Worm (Caenorhabditis elegans): ENCODE measurements around the gene T02G5.3.

DNA sequence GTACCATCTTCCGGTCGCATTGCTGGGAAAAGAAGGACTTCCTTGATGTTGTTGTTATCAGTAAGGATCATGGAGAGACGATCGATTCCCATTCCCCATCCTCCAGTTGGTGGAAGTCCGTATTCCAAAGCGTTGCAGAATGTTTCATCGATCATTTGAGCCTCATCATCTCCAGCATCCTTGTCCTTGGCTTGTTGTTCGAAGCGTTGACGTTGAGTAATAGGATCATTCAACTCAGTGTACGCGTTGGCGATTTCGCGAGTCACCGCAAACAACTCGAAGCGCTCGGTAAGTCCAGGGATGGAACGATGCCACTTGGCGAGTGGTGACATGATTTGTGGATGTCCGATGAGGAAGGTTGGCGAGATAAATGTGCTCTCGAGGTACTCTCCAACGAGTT is 22.8 kb upstream of the T02G5.3 start:
- no peak for TF ChIP-seq unc-39 (tag; optimal IDR thresholded peaks at IDR 0.05)
- no peak for TF ChIP-seq ama-1 (optimal IDR thresholded peaks at IDR 0.05)
- no peak for TF ChIP-seq fkh-2 (tag; optimal IDR thresholded peaks at IDR 0.05)
- TF ChIP-seq jun-1 (tag; optimal IDR thresholded peaks at IDR 0.05): no peak
- no peak for TF ChIP-seq nhr-67 (tag; optimal IDR thresholded peaks at IDR 0.05)
- TF ChIP-seq mdl-1 (tag; optimal IDR thresholded peaks at IDR 0.05): no peak
- TF ChIP-seq R02D3.7 (tag; optimal IDR thresholded peaks at IDR 0.05): no peak
- no peak for TF ChIP-seq ceh-82 (tag; optimal IDR thresholded peaks at IDR 0.05)
- no peak for TF ChIP-seq pha-4 (tag; optimal IDR thresholded peaks at IDR 0.05)
- TF ChIP-seq elt-2 (tag; optimal IDR thresholded peaks at IDR 0.05): no peak
- TF ChIP-seq lin-39 (tag; optimal IDR thresholded peaks at IDR 0.05): no peak
- TF ChIP-seq snpc-4 (tag; optimal IDR thresholded peaks at IDR 0.05): no peak
- no peak for TF ChIP-seq nhr-11 (tag; optimal IDR thresholded peaks at IDR 0.05)
- no peak for TF ChIP-seq unc-62 (GFP tag; optimal IDR thresholded peaks at IDR 0.05)

Measured in whole organism, L3 larva.